Worm (Caenorhabditis elegans): ENCODE measurements around the gene C10C5.7.

Gene C10C5.7

ce11 chrIV:9398512-9398911, 13.6 kb downstream of the C10C5.7 start, which contains the start of gene F56D5.2:
Gene F56D5.2 (minus strand): TSS chrIV:9398612.
- TF ChIP-seq C08G9.2 (tag; optimal IDR thresholded peaks at IDR 0.05), result no peak
- TF ChIP-seq unc-86 (tag; optimal IDR thresholded peaks at IDR 0.05), result no peak
- no peak for TF ChIP-seq ceh-6 (GFP tag; optimal IDR thresholded peaks at IDR 0.05)
- TF ChIP-seq hlh-8 (tag; optimal IDR thresholded peaks at IDR 0.05), result no peak
- TF ChIP-seq zip-5 (tag; optimal IDR thresholded peaks at IDR 0.05), result no peak
- TF ChIP-seq syd-9 (tag; optimal IDR thresholded peaks at IDR 0.05), result no peak
- no peak for TF ChIP-seq K09A11.1 (tag; optimal IDR thresholded peaks at IDR 0.05; ENCODE audit: insufficient read depth)
- no peak for TF ChIP-seq madf-2 (tag; optimal IDR thresholded peaks at IDR 0.05)
- TF ChIP-seq F13H6.1 (tag; optimal IDR thresholded peaks at IDR 0.05), result no peak
- TF ChIP-seq pha-4 (tag; optimal IDR thresholded peaks at IDR 0.05), result no peak
- TF ChIP-seq hlh-15 (tag; optimal IDR thresholded peaks at IDR 0.05), result no peak
- TF ChIP-seq eyg-1 (tag; optimal IDR thresholded peaks at IDR 0.05), result no peak
- TF ChIP-seq pros-1 (tag; optimal IDR thresholded peaks at IDR 0.05), result no peak
- TF ChIP-seq fax-1 (tag; optimal IDR thresholded peaks at IDR 0.05), result no peak
- TF ChIP-seq ceh-2 (tag; optimal IDR thresholded peaks at IDR 0.05), result no peak
- TF ChIP-seq ceh-48 (tag; optimal IDR thresholded peaks at IDR 0.05), result no peak

DNA sequence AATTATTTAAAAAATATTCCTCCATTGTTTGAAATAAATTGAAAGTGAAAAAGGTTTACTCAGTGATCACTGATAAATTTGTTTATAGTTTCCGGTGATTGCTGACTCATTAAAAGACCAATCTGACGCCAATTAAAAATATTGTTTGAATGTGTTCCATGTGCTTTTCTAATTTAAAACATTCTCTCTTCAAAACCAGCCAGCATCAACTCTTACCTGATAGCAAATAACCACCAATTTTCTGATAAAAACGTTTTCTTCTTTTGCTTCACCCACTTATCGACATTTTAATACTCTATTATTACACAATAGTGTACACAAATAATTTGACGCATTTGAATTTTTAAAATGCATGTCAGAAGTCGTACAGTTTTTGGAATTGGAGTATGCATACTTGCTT, 16.8 kb downstream of the C10C5.7 start, which contains the start of gene F56D5.6:
F56D5.6 (plus strand) TSS at position 208 of the 400 bp plus-strand sequence.
- no peak for TF ChIP-seq syd-9 (tag; optimal IDR thresholded peaks at IDR 0.05)
- no peak for TF ChIP-seq Y22D7AL.16 (tag; optimal IDR thresholded peaks at IDR 0.05)

ce11 chrIV:9403761-9404420, 19.0 kb downstream of the C10C5.7 start:
- TF ChIP-seq elt-2 (tag; optimal IDR thresholded peaks at IDR 0.05) (no peak), ceh-48 (tag; optimal IDR thresholded peaks at IDR 0.05) (peak; percentile 36), tbx-2 (tag; optimal IDR thresholded peaks at IDR 0.05) (no peak), Y22D7AL.16 (tag; optimal IDR thresholded peaks at IDR 0.05) (no peak)

- TF ChIP-seq ceh-48 (tag; optimal IDR thresholded peaks at IDR 0.05), result no peak
- no peak for TF ChIP-seq ceh-9 (tag; optimal IDR thresholded peaks at IDR 0.05)
- no peak for TF ChIP-seq unc-3 (GFP tag; conservative IDR thresholded peaks at IDR 0.05)
- TF ChIP-seq unc-3 (tag; optimal IDR thresholded peaks at IDR 0.05), result no peak
- TF ChIP-seq nhr-11 (tag; optimal IDR thresholded peaks at IDR 0.05), result no peak
- TF ChIP-seq madf-2 (tag; optimal IDR thresholded peaks at IDR 0.05), result no peak
- TF ChIP-seq ahr-1 (tag; optimal IDR thresholded peaks at IDR 0.05), result no peak
- no peak for TF ChIP-seq hlh-15 (tag; optimal IDR thresholded peaks at IDR 0.05)
- no peak for TF ChIP-seq unc-42 (tag; optimal IDR thresholded peaks at IDR 0.05)
- TF ChIP-seq fkh-6 (tag; optimal IDR thresholded peaks at IDR 0.05), result no peak
- TF ChIP-seq ceh-19 (GFP tag; optimal IDR thresholded peaks at IDR 0.05), result no peak
- no peak for TF ChIP-seq lin-11 (tag; optimal IDR thresholded peaks at IDR 0.05)
- no peak for TF ChIP-seq mec-3 (tag; optimal IDR thresholded peaks at IDR 0.05; ENCODE audit: borderline replicate concordance)
- TF ChIP-seq K09A11.1 (tag; optimal IDR thresholded peaks at IDR 0.05; ENCODE audit: insufficient read depth), result no peak
- TF ChIP-seq dmd-4 (tag; optimal IDR thresholded peaks at IDR 0.05; ENCODE audit: borderline replicate concordance), result no peak
- no peak for TF ChIP-seq rnt-1 (tag; optimal IDR thresholded peaks at IDR 0.05)
- no peak for TF ChIP-seq ceh-24 (tag; optimal IDR thresholded peaks at IDR 0.05)
- TF ChIP-seq unc-86 (tag; optimal IDR thresholded peaks at IDR 0.05), result no peak
Observed at ce11 chrIV:9408004-9408403, 23.1 kb downstream of the C10C5.7 start, which contains the start of gene F56D5.5. Gene F56D5.5 (minus strand): TSS chrIV:9408104.

ce11 chrIV:9422408-9422807, 37.5 kb downstream of the C10C5.7 start, which contains the start of gene F56D5.9:
Gene F56D5.9 (minus strand): TSS chrIV:9422508.
- TF ChIP-seq sox-2 (GFP tag; IDR thresholded peaks at IDR 0.05), result no peak

Measured in whole organism, late embryonic.